Fruit fly (Drosophila melanogaster): ENCODE results near the gene wgn.
A peak's percentile ranks its signal among the peaks of the same experiment; 100 is the strongest.

Gene wgn

dm6 chrX:18646855-18647699, 12.4 kb upstream of the wgn start, which contains the start of gene Rip11 (continued):
- TF ChIP-seq CG3281 (GFP tag; optimal IDR thresholded peaks at IDR 0.05) (peak; percentile 9), Neu2 (GFP tag; optimal IDR thresholded peaks at IDR 0.05; ENCODE audit: borderline replicate concordance) (no peak), ind (GFP tag; optimal IDR thresholded peaks at IDR 0.05) (no peak), sug (tag; optimal IDR thresholded peaks at IDR 0.05) (peak; percentile 44), Hr51 (GFP tag; optimal IDR thresholded peaks at IDR 0.05) (peak in 1 of 2 experiments; percentile 26), CG18262 (tag; optimal IDR thresholded peaks at IDR 0.05) (no peak), bigmax (GFP tag; optimal IDR thresholded peaks at IDR 0.05) (no peak), schlank (tag; optimal IDR thresholded peaks at IDR 0.05) (no peak), Spps (tag; optimal IDR thresholded peaks at IDR 0.05) (no peak), h (optimal IDR thresholded peaks at IDR 0.05) (no peak), Xbp1 (GFP tag; optimal IDR thresholded peaks at IDR 0.05) (peak; percentile 19), CG7372 (GFP tag; IDR thresholded peaks at IDR 0.05) (no peak; the same call in 1 of the 2 replicates), Tbp (GFP tag; optimal IDR thresholded peaks at IDR 0.05) (no peak), cwo (GFP tag; optimal IDR thresholded peaks at IDR 0.05) (peak; percentile 2), phol (tag; optimal IDR thresholded peaks at IDR 0.05) (peak; percentile 19), nerfin-1 (tag; optimal IDR thresholded peaks at IDR 0.05) (no peak), nau (GFP tag; optimal IDR thresholded peaks at IDR 0.05) (no peak), Lim3 (GFP tag; IDR thresholded peaks at IDR 0.05) (no peak), sd (tag; optimal IDR thresholded peaks at IDR 0.05) (no peak), CG18599 (GFP tag; optimal IDR thresholded peaks at IDR 0.05) (no peak), D19B (GFP tag; optimal IDR thresholded peaks at IDR 0.05) (no peak), Kr (GFP tag; optimal IDR thresholded peaks at IDR 0.05) (no peak), CG14965 (GFP tag; optimal IDR thresholded peaks at IDR 0.05; ENCODE audit: borderline replicate concordance) (no peak), CG31388 (GFP tag; optimal IDR thresholded peaks at IDR 0.05) (no peak), CG11560 (tag; IDR thresholded peaks at IDR 0.05) (no peak), HLH54F (GFP tag; optimal IDR thresholded peaks at IDR 0.05) (no peak), CG10321 (GFP tag; IDR thresholded peaks at IDR 0.05) (no peak), CG15696 (tag; optimal IDR thresholded peaks at IDR 0.05) (peak; percentile 5), CG17186 (GFP tag; optimal IDR thresholded peaks at IDR 0.05) (peak; percentile 70), tap (tag; optimal IDR thresholded peaks at IDR 0.05) (no peak), ATbp (GFP tag; optimal IDR thresholded peaks at IDR 0.05) (no peak), sna (GFP tag; IDR thresholded peaks at IDR 0.05; ENCODE audit: partially characterized antibody) (0 out of 2 replicates have a peak, but pooled peaks have one; percentile 16), chif (GFP tag; optimal IDR thresholded peaks at IDR 0.05) (peak in 1 of 2 experiments; percentile 3), CG5180 (GFP tag; optimal IDR thresholded peaks at IDR 0.05) (no peak), Adf1 (GFP tag; IDR thresholded peaks at IDR 0.05) (no peak; the same call in 1 of the 2 replicates), Ravus (GFP tag; IDR thresholded peaks at IDR 0.05) (no peak), MESR4 (GFP tag; optimal IDR thresholded peaks at IDR 0.05) (peak; percentile 67), Mes4 (GFP tag; optimal IDR thresholded peaks at IDR 0.05) (no peak), ranshi (GFP tag; IDR thresholded peaks at IDR 0.05) (no peak), CHES-1-like (GFP tag; optimal IDR thresholded peaks at IDR 0.05) (peak; percentile 50), CG2712 (tag; optimal IDR thresholded peaks at IDR 0.05) (no peak), Hsf (GFP tag; optimal IDR thresholded peaks at IDR 0.05) (peak; percentile 4), CG8290 (GFP tag; optimal IDR thresholded peaks at IDR 0.05) (no peak), CG8290 (tag; optimal IDR thresholded peaks at IDR 0.05) (peak in 1 of 2 experiments; percentile 41), zen (tag; optimal IDR thresholded peaks at IDR 0.05) (no peak), nerfin-2 (GFP tag; IDR thresholded peaks at IDR 0.05; ENCODE audit: partially characterized antibody) (no peak), Hmx (GFP tag; optimal IDR thresholded peaks at IDR 0.05) (no peak), bab2 (GFP tag; optimal IDR thresholded peaks at IDR 0.05) (no peak), zfh2 (GFP tag; optimal IDR thresholded peaks at IDR 0.05) (no peak)
